Fruit fly (Drosophila melanogaster): ENCODE measurements around the gene RhoGAP102A.
A peak's percentile ranks its signal among the peaks of the same experiment; 100 is the strongest.

RhoGAP102A gene

DNA sequence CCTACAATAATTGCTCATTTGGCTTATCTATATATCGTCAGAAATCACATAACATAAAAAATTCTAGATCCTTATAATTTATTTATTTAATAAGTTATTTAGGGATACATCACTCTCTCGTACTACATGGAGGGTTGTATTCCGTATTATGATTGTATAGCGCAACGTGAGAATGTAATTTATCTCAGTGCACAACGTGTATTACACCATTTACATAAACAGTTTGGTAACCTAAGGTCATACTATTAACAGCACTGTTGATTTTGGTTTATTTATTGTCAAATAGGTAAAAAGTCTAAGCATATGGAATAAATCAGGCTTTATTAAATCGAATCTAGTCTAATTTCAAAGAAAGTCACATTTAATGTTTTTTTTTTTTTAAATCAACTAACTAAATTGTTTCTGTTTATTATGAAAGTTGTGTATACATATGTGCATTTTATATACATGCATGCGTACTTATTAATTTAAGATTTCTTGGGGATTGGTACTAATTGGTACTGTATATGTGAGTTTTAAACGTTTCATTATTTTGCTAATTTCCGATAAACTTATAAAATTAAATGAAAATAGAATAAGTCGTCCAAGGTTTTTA, 60.0 kb downstream of the RhoGAP102A start, which contains the start of gene Rnf11 (continued):
- TF ChIP-seq danr (GFP tag; IDR thresholded peaks at IDR 0.05) (no peak), CG3995 (GFP tag; optimal IDR thresholded peaks at IDR 0.05) (peak; percentile 45), YL-1 (GFP tag; optimal IDR thresholded peaks at IDR 0.05) (no peak), CG33557 (GFP tag; optimal IDR thresholded peaks at IDR 0.05) (peak; percentile 2), Ssrp (tag; optimal IDR thresholded peaks at IDR 0.05) (peak; percentile 15), zf30C (GFP tag; optimal IDR thresholded peaks at IDR 0.05) (no peak), CG2678 (tag; optimal IDR thresholded peaks at IDR 0.05) (no peak), phol (tag; optimal IDR thresholded peaks at IDR 0.05) (peak; percentile 48), MESR4 (GFP tag; optimal IDR thresholded peaks at IDR 0.05) (peak; percentile 20), CG13296 (GFP tag; optimal IDR thresholded peaks at IDR 0.05) (no peak), oc (tag; optimal IDR thresholded peaks at IDR 0.05) (no peak), CG30020 (tag; optimal IDR thresholded peaks at IDR 0.05) (peak; percentile 98), lilli (GFP tag; optimal IDR thresholded peaks at IDR 0.05) (no peak), Dad (GFP tag; optimal IDR thresholded peaks at IDR 0.05) (no peak), ssp (GFP tag; IDR thresholded peaks at IDR 0.05) (peak; percentile 100), mam (GFP tag; optimal IDR thresholded peaks at IDR 0.05) (peak; percentile 9), Lhr (GFP tag; optimal IDR thresholded peaks at IDR 0.05) (peak; percentile 38), bsh (GFP tag; optimal IDR thresholded peaks at IDR 0.05) (peak in 1 of 2 experiments; percentile 18), exex (tag; optimal IDR thresholded peaks at IDR 0.05) (no peak), CG10209 (GFP tag; optimal IDR thresholded peaks at IDR 0.05) (no peak), Elba2 (GFP tag; optimal IDR thresholded peaks at IDR 0.05) (no peak), Sry-δ (GFP tag; optimal IDR thresholded peaks at IDR 0.05) (peak; percentile 54), lbe (GFP tag; optimal IDR thresholded peaks at IDR 0.05) (no peak), CG2199 (GFP tag; IDR thresholded peaks at IDR 0.05) (peak; percentile 51; the same call in 1 of the 3 replicates), CG4360 (GFP tag; IDR thresholded peaks at IDR 0.05) (no peak), Mrtf (GFP tag; IDR thresholded peaks at IDR 0.05) (no peak), CG2889 (GFP tag; IDR thresholded peaks at IDR 0.05) (no peak), dmrt11E (tag; optimal IDR thresholded peaks at IDR 0.05) (peak; percentile 4), CG1602 (GFP tag; optimal IDR thresholded peaks at IDR 0.05) (peak; percentile 26), cas (GFP tag; IDR thresholded peaks at IDR 0.05) (no peak), CG2120 (GFP tag; optimal IDR thresholded peaks at IDR 0.05) (no peak), repo (GFP tag; optimal IDR thresholded peaks at IDR 0.05) (no peak), CG4617 (GFP tag; optimal IDR thresholded peaks at IDR 0.05; ENCODE audit: borderline replicate concordance) (peak; percentile 65), D19A (tag; optimal IDR thresholded peaks at IDR 0.05) (peak; percentile 6), slou (GFP tag; optimal IDR thresholded peaks at IDR 0.05) (no peak), B-H2 (GFP tag; optimal IDR thresholded peaks at IDR 0.05) (peak; percentile 8), Camta (GFP tag; optimal IDR thresholded peaks at IDR 0.05) (no peak), CG8089 (GFP tag; optimal IDR thresholded peaks at IDR 0.05) (peak; percentile 40), CG17802 (tag; optimal IDR thresholded peaks at IDR 0.05) (peak; percentile 97), nmo (GFP tag; optimal IDR thresholded peaks at IDR 0.05) (peak; percentile 59), luna (GFP tag; optimal IDR thresholded peaks at IDR 0.05) (no peak), disco-r (GFP tag; optimal IDR thresholded peaks at IDR 0.05) (no peak), CG4820 (GFP tag; optimal IDR thresholded peaks at IDR 0.05) (peak; percentile 11), CG3847 (GFP tag; IDR thresholded peaks at IDR 0.05) (no peak), CG8944 (GFP tag; optimal IDR thresholded peaks at IDR 0.05) (no peak), maf-S (GFP tag; optimal IDR thresholded peaks at IDR 0.05) (no peak), Rx (GFP tag; IDR thresholded peaks at IDR 0.05) (no peak), CG8290 (GFP tag; optimal IDR thresholded peaks at IDR 0.05) (peak; percentile 45), CG8290 (tag; optimal IDR thresholded peaks at IDR 0.05) (peak in 1 of 2 experiments; percentile 66), vfl (GFP tag; optimal IDR thresholded peaks at IDR 0.05) (no peak), ac (GFP tag; optimal IDR thresholded peaks at IDR 0.05) (no peak)
